Worm (Caenorhabditis elegans): Measurements from ENCODE around the gene dhs-12.

DNA sequence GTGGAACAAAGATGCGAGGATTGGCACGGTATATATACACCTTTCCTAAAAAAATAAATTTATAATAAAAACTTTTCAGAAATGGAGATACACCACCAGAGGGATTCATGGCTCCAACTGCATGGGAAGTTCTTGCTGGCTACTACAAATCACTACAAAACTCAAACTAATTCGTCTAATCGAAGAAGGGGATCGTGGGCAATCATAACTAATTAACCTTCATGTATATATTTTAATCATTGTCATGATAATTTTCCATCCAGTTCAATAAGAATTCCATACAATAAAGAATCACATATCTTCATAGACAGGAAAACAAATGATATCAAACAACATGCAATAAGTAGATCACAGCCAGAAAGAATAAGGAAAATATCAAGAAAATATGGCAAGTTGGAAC lies 21.8 kb downstream of the dhs-12 start:
- no peak for TF ChIP-seq ceh-39 (tag; optimal IDR thresholded peaks at IDR 0.05)
- no peak for TF ChIP-seq nhr-2 (tag; optimal IDR thresholded peaks at IDR 0.05)

Measured in whole organism, mixed stage, embryonic.